Fruit fly (Drosophila melanogaster): ENCODE results near the gene Nepl8.
A peak's percentile ranks its signal among the peaks of the same experiment; 100 is the strongest.

Gene Nepl8

dm6 chr2L:16448451-16449206 is 39.3 kb upstream of the Nepl8 start, which contains the start of gene CG5888 (continued):
- TF ChIP-seq MESR4 (GFP tag; optimal IDR thresholded peaks at IDR 0.05), result no peak
- 0 out of 2 replicates have a peak, but pooled peaks have one; percentile 26 for TF ChIP-seq cas (GFP tag; IDR thresholded peaks at IDR 0.05)
- TF ChIP-seq shn (GFP tag; optimal IDR thresholded peaks at IDR 0.05), result no peak
- TF ChIP-seq CG5953 (GFP tag; IDR thresholded peaks at IDR 0.05), result no peak
- TF ChIP-seq CG1792 (GFP tag; optimal IDR thresholded peaks at IDR 0.05), result no peak
- peak; percentile 73 for TF ChIP-seq PHDP (tag; optimal IDR thresholded peaks at IDR 0.05)
- TF ChIP-seq cato (GFP tag; optimal IDR thresholded peaks at IDR 0.05; ENCODE audit: borderline replicate concordance), result peak; percentile 41
- no peak for TF ChIP-seq Hsf (GFP tag; optimal IDR thresholded peaks at IDR 0.05)
- TF ChIP-seq knrl (GFP tag; IDR thresholded peaks at IDR 0.05; ENCODE audit: partially characterized antibody), result 0 out of 3 replicates have a peak, but pooled peaks have one; percentile 36
- TF ChIP-seq jigr1 (GFP tag; IDR thresholded peaks at IDR 0.05), result peak; percentile 27; the same call in 1 of the 3 replicates
- TF ChIP-seq dati (GFP tag; IDR thresholded peaks at IDR 0.05), result no peak
- TF ChIP-seq seq (GFP tag; IDR thresholded peaks at IDR 0.05), result peak; percentile 83
- 0 out of 3 replicates have a peak, but pooled peaks have one; percentile 7 for TF ChIP-seq otp (GFP tag; IDR thresholded peaks at IDR 0.05)
- peak; percentile 6 for TF ChIP-seq psq (GFP tag; optimal IDR thresholded peaks at IDR 0.05)
- no peak for TF ChIP-seq HmgZ (tag; optimal IDR thresholded peaks at IDR 0.05)
- no peak for TF ChIP-seq nom (GFP tag; optimal IDR thresholded peaks at IDR 0.05)
- no peak for TF ChIP-seq corto (GFP tag; optimal IDR thresholded peaks at IDR 0.05)
- no peak for TF ChIP-seq CG14965 (GFP tag; optimal IDR thresholded peaks at IDR 0.05; ENCODE audit: borderline replicate concordance)
- TF ChIP-seq CG4282 (GFP tag; optimal IDR thresholded peaks at IDR 0.05), result no peak
- no peak for TF ChIP-seq Ets65A (GFP tag)
- no peak for TF ChIP-seq Dip3 (GFP tag; optimal IDR thresholded peaks at IDR 0.05)
- TF ChIP-seq Xrp1 (GFP tag; IDR thresholded peaks at IDR 0.05), result peak; percentile 78
- TF ChIP-seq CG2120 (GFP tag; optimal IDR thresholded peaks at IDR 0.05), result peak; percentile 10
- TF ChIP-seq CG18599 (GFP tag; optimal IDR thresholded peaks at IDR 0.05), result no peak
- TF ChIP-seq CG18011 (GFP tag; optimal IDR thresholded peaks at IDR 0.05), result no peak
- no peak for TF ChIP-seq CG2199 (GFP tag; IDR thresholded peaks at IDR 0.05)
- TF ChIP-seq CG2116 (GFP tag; optimal IDR thresholded peaks at IDR 0.05), result peak; percentile 14
- no peak for TF ChIP-seq da (GFP tag; optimal IDR thresholded peaks at IDR 0.05)
- peak; percentile 62; the same call in 2 of the 3 replicates for TF ChIP-seq ken (GFP tag; IDR thresholded peaks at IDR 0.05)
- no peak for TF ChIP-seq CG7928 (GFP tag; optimal IDR thresholded peaks at IDR 0.05)
- TF ChIP-seq CTCF (GFP tag; optimal IDR thresholded peaks at IDR 0.05), result no peak
- no peak for TF ChIP-seq tna (GFP tag; IDR thresholded peaks at IDR 0.05; ENCODE audit: partially characterized antibody)
- TF ChIP-seq CG13424 (tag; optimal IDR thresholded peaks at IDR 0.05), result peak; percentile 84
- TF ChIP-seq sens-2 (GFP tag; IDR thresholded peaks at IDR 0.05), result peak; percentile 45; the same call in 1 of the 2 replicates
- peak; percentile 80 for TF ChIP-seq grau (tag; optimal IDR thresholded peaks at IDR 0.05)
- no peak for TF ChIP-seq CG18764 (GFP tag; optimal IDR thresholded peaks at IDR 0.05)
- peak; percentile 24 for TF ChIP-seq CG9817 (tag; optimal IDR thresholded peaks at IDR 0.05)
- TF ChIP-seq eve (GFP tag; optimal IDR thresholded peaks at IDR 0.05), result no peak
- TF ChIP-seq Xbp1 (GFP tag; optimal IDR thresholded peaks at IDR 0.05), result peak; percentile 34
- TF ChIP-seq chif (GFP tag; optimal IDR thresholded peaks at IDR 0.05), result no peak
- no peak for TF ChIP-seq emc (GFP tag; optimal IDR thresholded peaks at IDR 0.05)
- no peak for TF ChIP-seq CG15479 (GFP tag; optimal IDR thresholded peaks at IDR 0.05)
- TF ChIP-seq ewg (GFP tag; optimal IDR thresholded peaks at IDR 0.05), result peak; percentile 47
- TF ChIP-seq CG6813 (GFP tag; optimal IDR thresholded peaks at IDR 0.05), result peak; percentile 31
- TF ChIP-seq bbx (GFP tag; IDR thresholded peaks at IDR 0.05; ENCODE audit: partially characterized antibody), result no peak
- TF ChIP-seq zfh1 (GFP tag; IDR thresholded peaks at IDR 0.05), result peak; percentile 85
- TF ChIP-seq dan (GFP tag; IDR thresholded peaks at IDR 0.05), result no peak
- no peak for TF ChIP-seq Dfd (GFP tag; optimal IDR thresholded peaks at IDR 0.05)
- no peak for TF ChIP-seq lilli (GFP tag; optimal IDR thresholded peaks at IDR 0.05)
- TF ChIP-seq GATAe (GFP tag; conservative IDR thresholded peaks at IDR 0.05), result no peak

Measured in whole organism, embryonic.